Worm (Caenorhabditis elegans): Measurements from ENCODE around the gene F13H8.2.

The F13H8.2 gene

ce11 chrII:6221470-6221869, 48.7 kb upstream of the F13H8.2 start:
- TF ChIP-seq sea-2 (GFP tag; optimal IDR thresholded peaks at IDR 0.05) (no peak), fos-1 (tag; optimal IDR thresholded peaks at IDR 0.05) (no peak), R02D3.7 (tag; optimal IDR thresholded peaks at IDR 0.05) (no peak), snpc-4 (tag; optimal IDR thresholded peaks at IDR 0.05) (no peak), aly-2 (tag; optimal IDR thresholded peaks at IDR 0.05) (no peak), nhr-76 (tag; optimal IDR thresholded peaks at IDR 0.05) (no peak), nhr-237 (tag; optimal IDR thresholded peaks at IDR 0.05) (no peak), fkh-2 (tag; optimal IDR thresholded peaks at IDR 0.05) (no peak), pha-4 (tag; optimal IDR thresholded peaks at IDR 0.05) (no peak), jun-1 (tag; optimal IDR thresholded peaks at IDR 0.05) (no peak), ceh-28 (tag; optimal IDR thresholded peaks at IDR 0.05) (no peak), ztf-4 (tag; optimal IDR thresholded peaks at IDR 0.05) (no peak), ceh-9 (tag; optimal IDR thresholded peaks at IDR 0.05) (no peak), ztf-11 (tag; optimal IDR thresholded peaks at IDR 0.05) (no peak), elt-2 (tag; optimal IDR thresholded peaks at IDR 0.05) (no peak), ZK546.5 (tag; optimal IDR thresholded peaks at IDR 0.05) (no peak), pqm-1 (tag; optimal IDR thresholded peaks at IDR 0.05) (no peak), hmg-11 (tag; optimal IDR thresholded peaks at IDR 0.05) (no peak), egl-5 (tag; optimal IDR thresholded peaks at IDR 0.05) (no peak)

ce11 chrII:6222558-6222957, 47.6 kb upstream of the F13H8.2 start, which contains the start of gene C30B5.6:
C30B5.6 (minus strand) TSS chrII:6222658.
- TF ChIP-seq nhr-237 (tag; optimal IDR thresholded peaks at IDR 0.05) (no peak), unc-39 (tag; optimal IDR thresholded peaks at IDR 0.05) (no peak), zag-1 (tag; optimal IDR thresholded peaks at IDR 0.05) (no peak)

DNA sequence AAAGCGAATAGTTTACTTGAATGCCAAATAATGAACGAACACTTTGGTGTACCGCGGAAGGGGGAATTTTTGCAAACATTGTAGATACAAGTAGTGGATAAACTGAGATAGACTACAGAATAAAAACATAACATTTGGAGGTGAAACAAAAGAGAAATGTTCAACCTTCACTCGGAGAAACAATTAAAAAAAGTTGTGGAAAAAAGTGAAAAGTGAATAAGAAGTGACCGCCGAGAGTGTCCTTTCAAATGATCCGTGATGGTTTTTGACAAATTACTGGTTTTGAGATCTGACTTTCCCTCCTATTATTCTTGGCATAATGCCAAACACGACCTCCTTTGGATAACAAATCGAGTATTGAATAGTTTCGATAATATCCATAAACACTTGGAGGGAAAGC, 46.4 kb upstream of the F13H8.2 start:
- TF ChIP-seq fkh-2 (tag; optimal IDR thresholded peaks at IDR 0.05), result no peak
- no peak for TF ChIP-seq aly-2 (tag; optimal IDR thresholded peaks at IDR 0.05)
- TF ChIP-seq nhr-76 (tag; optimal IDR thresholded peaks at IDR 0.05), result no peak
- no peak for TF ChIP-seq nhr-77 (tag; optimal IDR thresholded peaks at IDR 0.05)

DNA sequence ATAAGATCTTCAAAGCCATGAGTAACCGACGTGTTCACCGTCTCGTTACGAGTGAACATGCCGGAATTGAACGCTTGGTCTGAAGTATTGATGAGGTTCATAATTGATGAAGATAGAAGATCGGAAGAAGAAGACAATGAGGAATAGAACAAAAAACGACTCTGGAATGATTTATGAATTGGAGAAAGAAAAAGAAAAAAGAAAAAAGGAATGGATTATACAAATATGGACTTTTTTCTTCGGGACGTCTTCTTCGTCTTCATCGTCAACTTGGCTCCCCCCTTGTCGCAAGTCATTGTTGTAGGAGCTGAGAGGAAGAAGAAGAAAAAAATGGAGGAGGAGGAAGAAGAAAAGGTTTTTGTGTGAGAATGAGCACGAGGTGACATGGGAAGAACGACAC, 43.2 kb upstream of the F13H8.2 start, which contains the start of gene srsy-2:
Gene srsy-2, minus strand, starts transcription at position 101 of the 400 bp plus-strand sequence.
- TF ChIP-seq nhr-237 (tag; optimal IDR thresholded peaks at IDR 0.05) (no peak), nhr-12 (tag; optimal IDR thresholded peaks at IDR 0.05) (no peak), ztf-11 (tag; optimal IDR thresholded peaks at IDR 0.05) (no peak), sea-2 (GFP tag; optimal IDR thresholded peaks at IDR 0.05) (no peak), pqm-1 (tag; optimal IDR thresholded peaks at IDR 0.05) (no peak), R02D3.7 (tag; optimal IDR thresholded peaks at IDR 0.05) (no peak), elt-3 (tag; optimal IDR thresholded peaks at IDR 0.05) (no peak), egl-5 (tag; optimal IDR thresholded peaks at IDR 0.05) (no peak)

DNA sequence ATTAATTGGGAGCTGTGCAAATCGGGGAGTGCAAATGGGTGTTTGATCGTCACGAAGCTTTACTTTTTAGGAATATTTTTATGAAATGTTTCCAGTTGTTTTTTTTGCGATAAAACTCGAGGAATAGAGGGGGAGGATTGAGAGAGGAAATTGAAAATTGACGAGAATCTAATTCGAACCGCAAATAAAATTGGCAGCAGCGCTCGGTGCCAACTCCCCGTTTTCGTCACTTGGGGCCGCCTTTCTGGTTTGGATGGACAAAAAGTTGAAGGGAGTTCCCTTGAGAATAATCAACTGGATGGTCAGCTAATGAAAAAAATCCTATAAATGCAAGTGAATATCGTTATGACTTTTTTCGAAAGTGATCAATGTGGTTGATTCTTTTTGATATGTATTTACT, 40.0 kb upstream of the F13H8.2 start:
- TF ChIP-seq nhr-76 (tag; optimal IDR thresholded peaks at IDR 0.05) (no peak), lsy-12 (tag; optimal IDR thresholded peaks at IDR 0.05) (no peak)

DNA sequence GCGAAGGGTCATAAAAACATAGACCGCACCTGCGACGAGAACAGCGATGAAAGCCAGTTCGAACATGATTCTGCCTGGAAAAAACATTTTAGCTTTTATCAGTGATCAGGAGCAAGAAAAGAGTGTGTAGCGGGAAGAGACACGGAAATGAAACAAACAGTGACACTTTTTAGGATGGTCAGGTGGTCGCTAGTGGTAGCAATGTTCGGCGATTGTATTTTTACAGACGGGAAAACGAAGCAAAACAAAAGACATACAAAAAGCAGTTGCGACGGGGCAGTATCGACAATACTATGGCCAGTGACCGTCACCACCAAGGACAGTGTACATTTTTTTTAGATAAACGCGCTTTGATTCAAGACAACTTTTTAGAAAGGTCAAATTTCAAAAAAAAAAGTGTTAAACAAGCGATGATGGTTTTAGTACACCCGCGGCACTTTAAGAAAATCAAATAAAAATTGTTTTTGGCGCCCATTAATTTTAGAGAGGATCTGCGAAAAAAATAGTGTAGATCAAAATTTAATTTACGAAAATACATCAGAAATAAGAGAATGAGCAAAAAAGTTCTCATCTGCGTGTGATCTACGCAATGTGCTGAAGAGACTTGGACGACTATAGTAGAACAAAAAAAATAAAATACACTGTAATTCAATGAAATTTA, 34.6 kb upstream of the F13H8.2 start, which contains the start of gene T24H7.9:
Gene T24H7.9, minus strand, starts transcription at position 74 of the 661 bp plus-strand sequence.
- no peak for TF ChIP-seq zag-1 (tag; optimal IDR thresholded peaks at IDR 0.05)
- TF ChIP-seq aly-2 (tag; optimal IDR thresholded peaks at IDR 0.05), result no peak
- TF ChIP-seq fkh-2 (tag; optimal IDR thresholded peaks at IDR 0.05), result no peak
- no peak for TF ChIP-seq mdl-1 (tag; optimal IDR thresholded peaks at IDR 0.05)
- TF ChIP-seq jun-1 (tag; optimal IDR thresholded peaks at IDR 0.05), result no peak
- TF ChIP-seq nhr-12 (tag; optimal IDR thresholded peaks at IDR 0.05), result no peak
- no peak for TF ChIP-seq nhr-11 (tag; optimal IDR thresholded peaks at IDR 0.05)
- no peak for TF ChIP-seq sea-2 (GFP tag; optimal IDR thresholded peaks at IDR 0.05)
- no peak for TF ChIP-seq lin-39 (tag; optimal IDR thresholded peaks at IDR 0.05)
- TF ChIP-seq ceh-82 (tag; optimal IDR thresholded peaks at IDR 0.05), result no peak
- no peak for TF ChIP-seq ZK546.5 (tag; optimal IDR thresholded peaks at IDR 0.05)
- no peak for TF ChIP-seq daf-12 (tag; optimal IDR thresholded peaks at IDR 0.05)
- peak; percentile 47 for TF ChIP-seq elt-2 (tag; optimal IDR thresholded peaks at IDR 0.05)
- TF ChIP-seq tbx-2 (tag; optimal IDR thresholded peaks at IDR 0.05), result no peak
- TF ChIP-seq nfya-1 (tag; optimal IDR thresholded peaks at IDR 0.05; ENCODE audit: insufficient read depth), result no peak
- TF ChIP-seq nhr-25 (tag; optimal IDR thresholded peaks at IDR 0.05), result peak; percentile 30
- TF ChIP-seq lin-15B (tag; optimal IDR thresholded peaks at IDR 0.05), result no peak
- no peak for TF ChIP-seq ceh-16 (tag; optimal IDR thresholded peaks at IDR 0.05)
- no peak for TF ChIP-seq egl-5 (tag; optimal IDR thresholded peaks at IDR 0.05)
- TF ChIP-seq egl-27 (tag; optimal IDR thresholded peaks at IDR 0.05), result no peak
- no peak for TF ChIP-seq nhr-77 (tag; optimal IDR thresholded peaks at IDR 0.05)
- no peak for TF ChIP-seq ceh-28 (tag; optimal IDR thresholded peaks at IDR 0.05)
- TF ChIP-seq unc-39 (tag; optimal IDR thresholded peaks at IDR 0.05), result no peak
- TF ChIP-seq pha-4 (tag; optimal IDR thresholded peaks at IDR 0.05), result peak; percentile 68
- no peak for TF ChIP-seq nhr-23 (tag; optimal IDR thresholded peaks at IDR 0.05)
- TF ChIP-seq nhr-43 (tag; optimal IDR thresholded peaks at IDR 0.05; ENCODE audit: poor library complexity, severe bottlenecking), result no peak
